Worm (Caenorhabditis elegans): ENCODE results near the gene C38D9.8.

The C38D9.8 gene

ce11 chrV:17538279-17538896 lies 14.3 kb downstream of the C38D9.8 start, which contains the start of gene C18D4.6:
Gene C18D4.6 (minus strand): TSS chrV:17538375.
- TF ChIP-seq unc-62 (GFP tag; optimal IDR thresholded peaks at IDR 0.05), result no peak

- no peak for TF ChIP-seq unc-62 (GFP tag; optimal IDR thresholded peaks at IDR 0.05)
Measured at ce11 chrV:17533200-17533599, 19.5 kb downstream of the C38D9.8 start.

ce11 chrV:17532686-17533085 lies 20.0 kb downstream of the C38D9.8 start, which contains the start of gene C18D4.3:
Gene C18D4.3 (minus strand): TSS chrV:17532786.
- TF ChIP-seq unc-62 (GFP tag; optimal IDR thresholded peaks at IDR 0.05), result no peak

ce11 chrV:17531410-17531809 lies 21.2 kb downstream of the C38D9.8 start, which contains the start of gene C18D4.4:
Gene C18D4.4 (minus strand): TSS chrV:17531510.
- no peak for TF ChIP-seq unc-62 (GFP tag; optimal IDR thresholded peaks at IDR 0.05)

ce11 chrV:17530486-17530885 lies 22.2 kb downstream of the C38D9.8 start, which contains the start of gene C18D4.12:
Gene C18D4.12 (minus strand): TSS chrV:17530586.
- no peak for TF ChIP-seq unc-62 (GFP tag; optimal IDR thresholded peaks at IDR 0.05)

- no peak for TF ChIP-seq unc-62 (GFP tag; optimal IDR thresholded peaks at IDR 0.05)
Measured at ce11 chrV:17527729-17528128, 24.9 kb downstream of the C38D9.8 start, which contains the start of gene srz-90. Gene srz-90 (plus strand): TSS chrV:17528029.

ce11 chrV:17520735-17521134 lies 31.9 kb downstream of the C38D9.8 start, which contains the start of gene fbxa-136:
Gene fbxa-136 (plus strand): TSS chrV:17521035.
- TF ChIP-seq unc-62 (GFP tag; optimal IDR thresholded peaks at IDR 0.05), result no peak

ce11 chrV:17513831-17514230 lies 38.8 kb downstream of the C38D9.8 start:
- no peak for TF ChIP-seq unc-62 (GFP tag; optimal IDR thresholded peaks at IDR 0.05)

ce11 chrV:17512763-17513162 lies 39.9 kb downstream of the C38D9.8 start:
- no peak for TF ChIP-seq unc-62 (GFP tag; optimal IDR thresholded peaks at IDR 0.05)

ce11 chrV:17508493-17508892 lies 44.2 kb downstream of the C38D9.8 start, which contains the start of gene srw-32:
Gene srw-32 (plus strand): TSS chrV:17508793.
- TF ChIP-seq unc-62 (GFP tag; optimal IDR thresholded peaks at IDR 0.05), result no peak

- no peak for TF ChIP-seq unc-62 (GFP tag; optimal IDR thresholded peaks at IDR 0.05)
Measured at ce11 chrV:17506289-17506688, 46.4 kb downstream of the C38D9.8 start, which contains the start of gene srw-31. Gene srw-31 (plus strand): TSS chrV:17506589.
